Comparison of ENCODE assay signal across 4 worm cellular contexts in genomic region chrII:9644940-9645634, ce11.
TF ChIP-seq lines count a peak whose summit lies in the region.

No protein-coding gene starts in this region.

TF ChIP-seq in whole organism, L1 larva, 84 proteins besides CTCF, POLR2A, EP300 and RAD21 (continued from another document):
- TF ChIP-seq nhr-19 (GFP tag; conservative IDR thresholded peaks at IDR 0.05; lab: Robert Waterston, UW) (no peak), fkh-8 (tag; optimal IDR thresholded peaks at IDR 0.05; lab: Kevin White, UChicago) (no peak), nhr-20 (tag; optimal IDR thresholded peaks at IDR 0.05; lab: Kevin White, UChicago) (no peak), sptf-1 (tag; optimal IDR thresholded peaks at IDR 0.05; lab: Kevin White, UChicago) (no peak), fos-1 (tag; optimal IDR thresholded peaks at IDR 0.05; lab: Kevin White, UChicago) (no peak), zag-1 (tag; optimal IDR thresholded peaks at IDR 0.05; lab: Kevin White, UChicago) (no peak), ceh-88 (GFP tag; IDR thresholded peaks at IDR 0.05; lab: Robert Waterston, UW) (no peak), unc-62 (GFP tag; optimal IDR thresholded peaks at IDR 0.05; lab: Kevin White, UChicago) (no peak), nhr-85 (tag; lab: Kevin White, UChicago) (peak; percentile 83), nhr-90 (tag; optimal IDR thresholded peaks at IDR 0.05; lab: Kevin White, UChicago; ENCODE audit: poor library complexity) (no peak), lin-35 (GFP tag; optimal IDR thresholded peaks at IDR 0.05; lab: Kevin White, UChicago) (no peak), F16B12.6 (tag; optimal IDR thresholded peaks at IDR 0.05; lab: Kevin White, UChicago) (no peak), pqm-1 (tag; optimal IDR thresholded peaks at IDR 0.05; lab: Kevin White, UChicago) (no peak), unc-130 (tag; optimal IDR thresholded peaks at IDR 0.05; lab: Kevin White, UChicago) (no peak), blmp-1 (tag; optimal IDR thresholded peaks at IDR 0.05; lab: Kevin White, UChicago) (peak; percentile 56), lin-13 (GFP tag; optimal IDR thresholded peaks at IDR 0.05; lab: Kevin White, UChicago) (no peak), hlh-17 (GFP tag; optimal IDR thresholded peaks at IDR 0.05; lab: Kevin White, UChicago; ENCODE audit: borderline replicate concordance) (no peak), snpc-4 (tag; optimal IDR thresholded peaks at IDR 0.05; lab: Kevin White, UChicago) (no peak), ets-5 (GFP tag; IDR thresholded peaks at IDR 0.05; lab: Robert Waterston, UW) (no peak), grh-1 (GFP tag; IDR thresholded peaks at IDR 0.05; lab: Robert Waterston, UW) (no peak), rnt-1 (tag; optimal IDR thresholded peaks at IDR 0.05; lab: Kevin White, UChicago) (peak; percentile 49), nhr-47 (tag; optimal IDR thresholded peaks at IDR 0.05; lab: Kevin White, UChicago) (no peak)

TF ChIP-seq in whole organism, L2 larva, 48 proteins besides CTCF, POLR2A, EP300 and RAD21 (continued from another document):
- no peak for TF ChIP-seq snpc-4 (tag; optimal IDR thresholded peaks at IDR 0.05; lab: Kevin White, UChicago)
TF ChIP-seq in whole organism, L2 larva: peak in this region for 9.

TF ChIP-seq in whole organism, L3 larva, 47 proteins besides CTCF, POLR2A, EP300 and RAD21 (continued from another document):
- TF ChIP-seq fkh-2 (tag; optimal IDR thresholded peaks at IDR 0.05; lab: Kevin White, UChicago) (no peak), elt-2 (tag; optimal IDR thresholded peaks at IDR 0.05; lab: Kevin White, UChicago) (peak; percentile 70), nhr-25 (tag; optimal IDR thresholded peaks at IDR 0.05; lab: Kevin White, UChicago) (peak; percentile 58)

TF ChIP-seq in whole organism, L4 larva, 104 proteins besides CTCF, POLR2A, EP300 and RAD21 (continued from another document):
- TF ChIP-seq zip-11 (GFP tag; IDR thresholded peaks at IDR 0.05; lab: Robert Waterston, UW): no peak
- TF ChIP-seq nhr-28 (tag; optimal IDR thresholded peaks at IDR 0.05; lab: Kevin White, UChicago): peak; percentile 77
- peak; percentile 85 for TF ChIP-seq pqm-1 (tag; optimal IDR thresholded peaks at IDR 0.05; lab: Kevin White, UChicago)
- no peak for TF ChIP-seq ZK337.2 (GFP tag; IDR thresholded peaks at IDR 0.05; lab: Robert Waterston, UW)
- no peak for TF ChIP-seq mep-1 (tag; optimal IDR thresholded peaks at IDR 0.05; lab: Kevin White, UChicago)
- TF ChIP-seq aha-1 (tag; lab: Kevin White, UChicago): peak; percentile 50
- peak in 1 of 2 experiments; percentile 70 for TF ChIP-seq unc-62 (GFP tag; optimal IDR thresholded peaks at IDR 0.05 in 1 of 2; lab: Kevin White, UChicago)
- no peak for TF ChIP-seq unc-62 (tag; optimal IDR thresholded peaks at IDR 0.05; lab: Kevin White, UChicago)
- TF ChIP-seq zfp-3 (GFP tag; conservative IDR thresholded peaks at IDR 0.05; lab: Robert Waterston, UW): no peak
- peak; percentile 52 for TF ChIP-seq dmd-6 (GFP tag; IDR thresholded peaks at IDR 0.05; lab: Robert Waterston, UW)
- TF ChIP-seq dve-1 (tag; optimal IDR thresholded peaks at IDR 0.05; lab: Kevin White, UChicago; ENCODE audit: insufficient read depth): peak; percentile 51
- TF ChIP-seq hlh-11 (tag; optimal IDR thresholded peaks at IDR 0.05; lab: Kevin White, UChicago): peak; percentile 32
- no peak for TF ChIP-seq ceh-20 (GFP tag; IDR thresholded peaks at IDR 0.05; lab: Robert Waterston, UW)
- no peak for TF ChIP-seq daf-16 (GFP tag; optimal IDR thresholded peaks at IDR 0.05; lab: Kevin White, UChicago)
- peak; percentile 8 for TF ChIP-seq daf-16 (tag; optimal IDR thresholded peaks at IDR 0.05; lab: Kevin White, UChicago)
- TF ChIP-seq dmd-8 (GFP tag; IDR thresholded peaks at IDR 0.05; lab: Robert Waterston, UW): no peak
- no peak for TF ChIP-seq fkh-10 (GFP tag; optimal IDR thresholded peaks at IDR 0.05; lab: Kevin White, UChicago)
- TF ChIP-seq skn-1 (tag; optimal IDR thresholded peaks at IDR 0.05; lab: Kevin White, UChicago): no peak
- no peak for TF ChIP-seq rbr-2 (tag; optimal IDR thresholded peaks at IDR 0.05; lab: Kevin White, UChicago)
- TF ChIP-seq arid-1 (GFP tag; conservative IDR thresholded peaks at IDR 0.05; lab: Robert Waterston, UW): no peak
- TF ChIP-seq hif-1 (tag; optimal IDR thresholded peaks at IDR 0.05; lab: Kevin White, UChicago): no peak
- no peak for TF ChIP-seq gei-8 (GFP tag; optimal IDR thresholded peaks at IDR 0.05; lab: Kevin White, UChicago)
